Worm (Caenorhabditis elegans) whole organism, midembryonic: Measurements from ENCODE around the gene Y37H2A.12.

Source experiments
- flt-1 ChIP-seq: fragments of 200-800 bp; sonication (Bioruptor generic); IDR thresholded peaks from 2 replicates; pipeline ENCODE4 v1.3.6; 2022; ENCODE audit warnings: missing genetic modification characterization, missing compliant biosample characterization
- klf-2 ChIP-seq: fragments of 200-800 bp; sonication (Bioruptor generic); conservative IDR thresholded peaks from 2 replicates; pipeline ENCODE4 v1.3.6; 2022; ENCODE audit warnings: missing genetic modification reagents, missing genetic modification characterization, missing compliant biosample characterization
- ref-1 ChIP-seq: fragments of 200-800 bp; sonication (Bioruptor generic); conservative IDR thresholded peaks from 2 replicates; pipeline ENCODE4 v1.3.6; 2022; ENCODE audit warnings: missing genetic modification reagents, missing genetic modification characterization, missing compliant biosample characterization

DNA sequence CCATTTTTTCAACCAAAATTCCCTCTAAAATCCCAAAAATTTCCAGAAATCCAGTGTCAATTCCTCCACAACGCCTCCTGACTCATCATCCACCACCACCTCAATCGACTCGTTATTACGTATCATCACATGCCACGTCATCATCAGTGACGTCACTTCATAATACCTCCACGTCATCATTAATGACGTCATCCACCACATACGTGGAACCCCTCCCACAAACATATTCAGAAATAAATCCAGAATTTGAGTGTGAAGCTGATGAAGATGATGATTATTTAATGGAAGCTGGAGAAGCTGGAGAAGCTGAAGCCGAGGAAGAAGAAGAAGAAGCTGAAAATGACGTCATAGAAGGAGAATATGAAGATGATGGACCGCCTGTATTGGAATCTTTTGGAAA, 37.0 kb downstream of the Y37H2A.12 start:
- TF ChIP-seq flt-1 (GFP tag; lab: Robert Waterston, UW): no peak
- TF ChIP-seq klf-2: no peak
- no peak for TF ChIP-seq ref-1
